7 worm cellular contexts compared by ENCODE assay signal in the genomic region with DNA sequence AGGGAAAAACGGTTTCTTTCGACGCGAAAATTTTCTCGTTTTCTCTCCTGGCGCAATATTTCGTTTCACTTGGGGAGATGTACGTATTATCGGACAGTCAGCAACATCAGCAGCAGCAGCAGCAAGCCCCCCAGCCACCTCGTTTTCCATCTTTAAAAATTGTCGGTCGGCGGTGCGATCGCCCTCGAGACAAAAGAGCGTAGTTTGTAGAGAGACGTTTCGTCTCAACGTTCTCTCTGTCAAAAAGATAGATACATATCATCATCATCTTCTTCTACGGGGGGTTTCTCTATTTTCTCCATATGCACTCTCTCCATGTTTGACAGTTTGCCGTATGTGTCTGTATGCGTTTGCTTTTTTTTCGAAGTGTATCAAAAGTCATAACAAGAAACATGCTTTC.
TF ChIP-seq lines count a peak whose summit lies in the region.

No protein-coding gene starts in this region.

TF ChIP-seq in whole organism, L1 larva, 84 proteins besides CTCF, POLR2A, EP300 and RAD21 (continues in another document):
- peak in 1 of 2 experiments; percentile 57 for TF ChIP-seq lin-35 (GFP tag; optimal IDR thresholded peaks at IDR 0.05; lab: Kevin White, UChicago)
- peak in 1 of 2 experiments; percentile 68 for TF ChIP-seq egl-27 (tag; optimal IDR thresholded peaks at IDR 0.05; lab: Kevin White, UChicago)
- TF ChIP-seq snu-23 (GFP tag; optimal IDR thresholded peaks at IDR 0.05; lab: Kevin White, UChicago) = peak; percentile 63
- TF ChIP-seq fos-1 (tag; optimal IDR thresholded peaks at IDR 0.05; lab: Kevin White, UChicago) = no peak
- peak in 2 of 6 experiments; percentile 81 to 84 for TF ChIP-seq elt-3 (tag; optimal IDR thresholded peaks at IDR 0.05; lab: Kevin White, UChicago)
- TF ChIP-seq lsy-2 (tag; optimal IDR thresholded peaks at IDR 0.05; lab: Kevin White, UChicago) = peak in 1 of 2 experiments; percentile 16
- TF ChIP-seq lin-15B (tag; optimal IDR thresholded peaks at IDR 0.05; lab: Kevin White, UChicago) = no peak
- TF ChIP-seq unc-98 (GFP tag; IDR thresholded peaks at IDR 0.05; lab: Robert Waterston, UW) = no peak
- TF ChIP-seq lir-3 (tag; optimal IDR thresholded peaks at IDR 0.05; lab: Kevin White, UChicago; ENCODE audit: poor library complexity) = no peak
- no peak for TF ChIP-seq mab-9 (GFP tag; IDR thresholded peaks at IDR 0.05; lab: Robert Waterston, UW)
- TF ChIP-seq grh-1 (GFP tag; IDR thresholded peaks at IDR 0.05; lab: Robert Waterston, UW) = 0 out of 2 replicates have a peak, but pooled peaks have one; percentile 18

TF ChIP-seq in whole organism, L2 larva, 48 proteins besides CTCF, POLR2A, EP300 and RAD21 (continues in another document):
- TF ChIP-seq blmp-1 (tag; optimal IDR thresholded peaks at IDR 0.05; lab: Kevin White, UChicago; ENCODE audit: insufficient read depth) = peak; percentile 71
- TF ChIP-seq sma-3 (GFP tag; optimal IDR thresholded peaks at IDR 0.05; lab: Kevin White, UChicago) = peak; percentile 61
- no peak for TF ChIP-seq lin-39 (tag; optimal IDR thresholded peaks at IDR 0.05; lab: Kevin White, UChicago)
- no peak for TF ChIP-seq elt-3 (tag; optimal IDR thresholded peaks at IDR 0.05; lab: Kevin White, UChicago)
- peak; percentile 3 for TF ChIP-seq egl-27 (tag; optimal IDR thresholded peaks at IDR 0.05; lab: Kevin White, UChicago)
- TF ChIP-seq C34F6.9 (tag; optimal IDR thresholded peaks at IDR 0.05; lab: Kevin White, UChicago) = no peak
- TF ChIP-seq F13H6.1 (tag; optimal IDR thresholded peaks at IDR 0.05; lab: Kevin White, UChicago) = peak; percentile 24
- no peak for TF ChIP-seq ceh-82 (tag; optimal IDR thresholded peaks at IDR 0.05; lab: Kevin White, UChicago)
- no peak for TF ChIP-seq mab-5 (tag; optimal IDR thresholded peaks at IDR 0.05; lab: Kevin White, UChicago)
- TF ChIP-seq nhr-129 (tag; optimal IDR thresholded peaks at IDR 0.05; lab: Kevin White, UChicago) = peak; percentile 71
- peak; percentile 80 for TF ChIP-seq nhr-21 (tag; optimal IDR thresholded peaks at IDR 0.05; lab: Kevin White, UChicago)
- TF ChIP-seq mdl-1 (tag; optimal IDR thresholded peaks at IDR 0.05; lab: Kevin White, UChicago) = peak; percentile 38 to 87

TF ChIP-seq in whole organism, L3 larva, 47 proteins besides CTCF, POLR2A, EP300 and RAD21 (continues in another document):
- TF ChIP-seq pqm-1 (tag; optimal IDR thresholded peaks at IDR 0.05; lab: Kevin White, UChicago) (peak; percentile 35), nhr-11 (tag; optimal IDR thresholded peaks at IDR 0.05; lab: Kevin White, UChicago) (no peak), lsy-12 (tag; optimal IDR thresholded peaks at IDR 0.05; lab: Kevin White, UChicago) (no peak), mdl-1 (tag; optimal IDR thresholded peaks at IDR 0.05; lab: Kevin White, UChicago) (no peak), pha-4 (tag; optimal IDR thresholded peaks at IDR 0.05; lab: Kevin White, UChicago) (peak; percentile 44), nhr-43 (tag; optimal IDR thresholded peaks at IDR 0.05; lab: Kevin White, UChicago; ENCODE audit: poor library complexity, severe bottlenecking) (peak; percentile 72), nhr-28 (tag; optimal IDR thresholded peaks at IDR 0.05; lab: Kevin White, UChicago) (no peak), daf-12 (tag; optimal IDR thresholded peaks at IDR 0.05; lab: Kevin White, UChicago) (no peak), R02D3.7 (tag; optimal IDR thresholded peaks at IDR 0.05; lab: Kevin White, UChicago) (peak; percentile 13), lin-39 (tag; optimal IDR thresholded peaks at IDR 0.05; lab: Kevin White, UChicago) (no peak), fkh-10 (GFP tag; optimal IDR thresholded peaks at IDR 0.05; lab: Kevin White, UChicago) (no peak), fos-1 (tag; optimal IDR thresholded peaks at IDR 0.05; lab: Kevin White, UChicago) (no peak), egl-5 (tag; optimal IDR thresholded peaks at IDR 0.05; lab: Kevin White, UChicago) (no peak)

TF ChIP-seq in whole organism, L4 larva, 104 proteins besides CTCF, POLR2A, EP300 and RAD21 (continues in another document):
- TF ChIP-seq dmd-6 (GFP tag; IDR thresholded peaks at IDR 0.05; lab: Robert Waterston, UW) = peak; percentile 93
- TF ChIP-seq dve-1 (tag; optimal IDR thresholded peaks at IDR 0.05; lab: Kevin White, UChicago; ENCODE audit: insufficient read depth) = peak; percentile 70
- no peak for TF ChIP-seq nhr-42 (GFP tag; IDR thresholded peaks at IDR 0.05; lab: Robert Waterston, UW)
- peak; percentile 43 for TF ChIP-seq mes-2 (tag; optimal IDR thresholded peaks at IDR 0.05; lab: Kevin White, UChicago; ENCODE audit: poor library complexity, severe bottlenecking)
- peak; percentile 43 for TF ChIP-seq pqm-1 (tag; optimal IDR thresholded peaks at IDR 0.05; lab: Kevin White, UChicago)
- no peak for TF ChIP-seq egl-43 (GFP tag; IDR thresholded peaks at IDR 0.05; lab: Robert Waterston, UW)
- no peak for TF ChIP-seq ZK546.5 (tag; optimal IDR thresholded peaks at IDR 0.05; lab: Kevin White, UChicago)
- TF ChIP-seq hlh-30 (tag; optimal IDR thresholded peaks at IDR 0.05; lab: Kevin White, UChicago; ENCODE audit: insufficient read depth) = peak; percentile 88
- peak; percentile 85 for TF ChIP-seq aha-1 (tag; lab: Kevin White, UChicago)
- TF ChIP-seq nhr-10 (tag; optimal IDR thresholded peaks at IDR 0.05; lab: Kevin White, UChicago) = peak; percentile 89
- peak; percentile 96 for TF ChIP-seq nhr-48 (tag; optimal IDR thresholded peaks at IDR 0.05; lab: Kevin White, UChicago)
- TF ChIP-seq fkh-10 (GFP tag; optimal IDR thresholded peaks at IDR 0.05; lab: Kevin White, UChicago) = no peak
- peak; percentile 58 for TF ChIP-seq mep-1 (tag; optimal IDR thresholded peaks at IDR 0.05; lab: Kevin White, UChicago)

TF ChIP-seq in whole organism, early embryonic, 17 proteins besides CTCF, POLR2A, EP300 and RAD21:
- TF ChIP-seq hmg-4 (GFP tag; optimal IDR thresholded peaks at IDR 0.05; lab: Kevin White, UChicago) (peak; percentile 30), tbx-11 (GFP tag; IDR thresholded peaks at IDR 0.05; lab: Robert Waterston, UW) (no peak), aly-1 (tag; optimal IDR thresholded peaks at IDR 0.05; lab: Kevin White, UChicago) (no peak), pes-1 (GFP tag; IDR thresholded peaks at IDR 0.05; lab: Robert Waterston, UW) (no peak), sea-1 (GFP tag; conservative IDR thresholded peaks at IDR 0.05; lab: Robert Waterston, UW) (no peak), tra-4 (tag; optimal IDR thresholded peaks at IDR 0.05; lab: Kevin White, UChicago) (no peak), ets-7 (tag; optimal IDR thresholded peaks at IDR 0.05; lab: Kevin White, UChicago) (no peak)
TF ChIP-seq in whole organism, early embryonic: peak in this region for 1.

TF ChIP-seq in whole organism, mixed stage, embryonic, 35 proteins besides CTCF, POLR2A, EP300 and RAD21:
- TF ChIP-seq ceh-83 (GFP tag; optimal IDR thresholded peaks at IDR 0.05; lab: Kevin White, UChicago) (no peak), ham-2 (GFP tag; optimal IDR thresholded peaks at IDR 0.05; lab: Kevin White, UChicago) (peak; percentile 13), nhr-28 (tag; optimal IDR thresholded peaks at IDR 0.05; lab: Kevin White, UChicago) (no peak)

TF ChIP-seq in whole organism, young adult, 124 proteins besides CTCF, POLR2A, EP300 and RAD21 (continues in another document):
- no peak for TF ChIP-seq mel-28 (tag; optimal IDR thresholded peaks at IDR 0.05; lab: Kevin White, UChicago; ENCODE audit: borderline replicate concordance)
- TF ChIP-seq ceh-100 (GFP tag; IDR thresholded peaks at IDR 0.05; lab: Robert Waterston, UW) = no peak
- TF ChIP-seq lsy-27 (tag; optimal IDR thresholded peaks at IDR 0.05; lab: Kevin White, UChicago; ENCODE audit: borderline replicate concordance, insufficient read depth) = no peak
- TF ChIP-seq nhr-90 (tag; optimal IDR thresholded peaks at IDR 0.05; lab: Kevin White, UChicago) = no peak
- TF ChIP-seq ztf-26 (tag; optimal IDR thresholded peaks at IDR 0.05; lab: Kevin White, UChicago) = peak; percentile 1
- no peak for TF ChIP-seq ceh-91 (GFP tag; IDR thresholded peaks at IDR 0.05; lab: Robert Waterston, UW)
- TF ChIP-seq nhr-27 (tag; optimal IDR thresholded peaks at IDR 0.05; lab: Kevin White, UChicago) = no peak
- TF ChIP-seq madf-3 (GFP tag; IDR thresholded peaks at IDR 0.05; lab: Robert Waterston, UW) = no peak
- TF ChIP-seq hrde-1 (tag; optimal IDR thresholded peaks at IDR 0.05; lab: Kevin White, UChicago; ENCODE audit: borderline replicate concordance) = no peak
- TF ChIP-seq ztf-3 (GFP tag; optimal IDR thresholded peaks at IDR 0.05; lab: Kevin White, UChicago) = no peak
- TF ChIP-seq F49E8.2 (tag; optimal IDR thresholded peaks at IDR 0.05; lab: Kevin White, UChicago; ENCODE audit: insufficient read depth) = no peak
- peak; percentile 27 for TF ChIP-seq madf-10 (tag; optimal IDR thresholded peaks at IDR 0.05; lab: Kevin White, UChicago)
- no peak for TF ChIP-seq somi-1 (GFP tag; optimal IDR thresholded peaks at IDR 0.05; lab: Kevin White, UChicago)
- peak; percentile 30; the same call in 1 of the 2 replicates for TF ChIP-seq dox-1 (GFP tag; IDR thresholded peaks at IDR 0.05; lab: Robert Waterston, UW)
- TF ChIP-seq B0336.3 (GFP tag; IDR thresholded peaks at IDR 0.05; lab: Robert Waterston, UW) = no peak; the same call in 1 of the 2 replicates
- peak; percentile 65 for TF ChIP-seq lin-40 (tag; optimal IDR thresholded peaks at IDR 0.05; lab: Kevin White, UChicago)
- no peak for TF ChIP-seq sptf-2 (GFP tag; optimal IDR thresholded peaks at IDR 0.05; lab: Kevin White, UChicago)
- TF ChIP-seq mes-4 (tag; optimal IDR thresholded peaks at IDR 0.05; lab: Kevin White, UChicago) = no peak
- no peak; the same call in 1 of the 2 replicates for TF ChIP-seq hmg-1.2 (GFP tag; IDR thresholded peaks at IDR 0.05; lab: Robert Waterston, UW)
- no peak for TF ChIP-seq ccch-3 (GFP tag; optimal IDR thresholded peaks at IDR 0.05; lab: Kevin White, UChicago)
- TF ChIP-seq lin-26 (GFP tag; IDR thresholded peaks at IDR 0.05; lab: Robert Waterston, UW) = no peak
- no peak for TF ChIP-seq egl-18 (GFP tag; IDR thresholded peaks at IDR 0.05; lab: Robert Waterston, UW)
- TF ChIP-seq sdz-38 (tag; optimal IDR thresholded peaks at IDR 0.05; lab: Kevin White, UChicago) = no peak
- no peak for TF ChIP-seq D2030.7 (GFP tag; IDR thresholded peaks at IDR 0.05; lab: Robert Waterston, UW)
- no peak for TF ChIP-seq hlh-26 (GFP tag; conservative IDR thresholded peaks at IDR 0.05; lab: Robert Waterston, UW)
- no peak for TF ChIP-seq efl-1 (GFP tag; optimal IDR thresholded peaks at IDR 0.05; lab: Kevin White, UChicago)
- TF ChIP-seq F33H1.4 (GFP tag; IDR thresholded peaks at IDR 0.05; lab: Robert Waterston, UW) = no peak
- TF ChIP-seq unc-130 (GFP tag; optimal IDR thresholded peaks at IDR 0.05; lab: Kevin White, UChicago) = no peak
- TF ChIP-seq nfya-2 (GFP tag; IDR thresholded peaks at IDR 0.05; lab: Robert Waterston, UW) = no peak
- no peak for TF ChIP-seq ekl-4 (GFP tag; IDR thresholded peaks at IDR 0.05; lab: Robert Waterston, UW)
- no peak for TF ChIP-seq nhr-179 (tag; optimal IDR thresholded peaks at IDR 0.05; lab: Kevin White, UChicago)
- TF ChIP-seq B0019.2 (GFP tag; conservative IDR thresholded peaks at IDR 0.05; lab: Robert Waterston, UW) = no peak
